Fruit fly (Drosophila melanogaster): ENCODE measurements around the gene CG13992.

DNA sequence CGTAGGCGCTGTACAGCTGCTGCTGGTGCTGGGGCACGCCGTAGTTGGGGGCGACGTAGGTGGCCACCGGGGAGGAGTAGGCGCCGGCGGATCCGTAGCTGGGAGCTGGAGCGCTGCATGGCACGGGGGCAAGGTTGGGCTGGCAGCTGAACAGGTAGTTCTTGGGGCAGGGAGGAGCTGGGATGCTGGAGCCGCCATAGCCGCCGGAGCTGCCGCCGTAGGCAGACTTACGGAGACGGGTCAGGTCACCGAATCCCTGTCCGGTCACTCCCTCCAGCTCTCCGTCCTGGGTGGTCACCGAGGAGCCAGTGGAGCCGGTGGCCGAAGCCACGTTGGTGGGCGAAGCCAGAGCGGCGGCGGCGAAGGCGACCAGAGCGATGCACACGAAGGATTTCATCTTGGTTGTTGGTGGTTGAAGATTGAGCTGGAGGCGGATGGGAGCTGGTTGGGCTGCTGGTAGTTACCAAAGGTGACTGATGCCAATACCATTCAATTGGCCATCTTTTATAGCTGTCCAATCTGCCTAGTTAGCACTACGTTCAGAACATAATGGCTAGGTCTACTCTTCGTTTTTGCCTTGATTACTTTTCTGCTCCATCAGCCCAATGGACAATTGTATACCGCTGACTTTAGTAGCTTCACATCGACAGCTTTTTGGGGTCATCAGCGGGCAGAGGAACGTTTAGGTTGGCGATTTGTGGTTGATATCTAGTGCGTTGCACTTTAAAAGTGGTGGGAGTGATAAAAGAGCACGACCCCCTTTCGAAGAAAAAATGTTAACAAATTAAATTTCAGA, 7.5 kb downstream of the CG13992 start, which contains the start of gene Vm26Aa:
- TF ChIP-seq CG3726 (GFP tag; IDR thresholded peaks at IDR 0.05) (no peak), CG17802 (tag; optimal IDR thresholded peaks at IDR 0.05) (no peak), hth (optimal IDR thresholded peaks at IDR 0.05) (no peak), CG18476 (GFP tag; optimal IDR thresholded peaks at IDR 0.05) (no peak), Nf-YC (tag; optimal IDR thresholded peaks at IDR 0.05) (no peak), hkb (optimal IDR thresholded peaks at IDR 0.05) (no peak), hkb (GFP tag; IDR thresholded peaks at IDR 0.05) (no peak), onecut (GFP tag; IDR thresholded peaks at IDR 0.05) (no peak), CG10267 (tag; optimal IDR thresholded peaks at IDR 0.05) (no peak), C15 (GFP tag; IDR thresholded peaks at IDR 0.05) (no peak)
